Fruit fly (Drosophila melanogaster) whole organism, embryonic: ENCODE results near the gene Schip1.

Experiments used
- Aef1 ChIP-seq: fragments of 200-800 bp; sonication (Bioruptor generic); IDR thresholded peaks from 3 replicates; pipeline ENCODE4 v1.3.6; 2022; ENCODE audit warnings: missing biosample characterization, missing genetic modification characterization
- Awh ChIP-seq: fragments of 200-800 bp; sonication (Bioruptor generic); IDR thresholded peaks from 2 replicates; pipeline ENCODE4, ENCODE4 v1.3.6; 2022; ENCODE audit warnings: missing biosample characterization, missing genetic modification characterization
- Bgb ChIP-seq: fragments of 200-800 bp; sonication (Bioruptor generic); IDR thresholded peaks from 2 replicates; pipeline ENCODE4 v1.3.6; 2022; ENCODE audit warnings: missing biosample characterization, missing genetic modification characterization; ENCODE audit not compliant: partially characterized antibody
- CG1024 ChIP-seq: fragments of 200-800 bp; sonication (Bioruptor generic); IDR thresholded peaks from 2 replicates; pipeline ENCODE4 v1.3.6; 2022; ENCODE audit warnings: missing biosample characterization, missing genetic modification characterization
- CG10267 ChIP-seq: fragments of 200-800 bp; sonication (Bioruptor generic); optimal IDR thresholded peaks from 2 replicates; lab custom pipeline; 2018; ENCODE audit warnings: missing biosample characterization, mild to moderate bottlenecking, missing genetic modification characterization, moderate library complexity
- CG10654 ChIP-seq: fragments of 200-800 bp; sonication (Bioruptor generic); optimal IDR thresholded peaks from 2 replicates; lab custom pipeline; 2016; ENCODE audit warnings: missing biosample characterization, missing genetic modification characterization
- CG10959 ChIP-seq: fragments of 200-800 bp; sonication (Bioruptor generic); IDR thresholded peaks from 2 replicates; pipeline ENCODE4 v1.3.6; 2022; ENCODE audit warnings: missing biosample characterization, missing genetic modification characterization
- CG11085 ChIP-seq: fragments of 200-800 bp; sonication (Bioruptor generic); IDR thresholded peaks from 2 replicates; pipeline ENCODE4 v1.3.6; 2022; ENCODE audit warnings: missing biosample characterization, missing genetic modification characterization
- CG11456 ChIP-seq: fragments of 200-800 bp; sonication (Bioruptor generic); IDR thresholded peaks from 3 replicates; pipeline ENCODE4 v1.3.6; 2022; ENCODE audit warnings: missing biosample characterization, missing genetic modification characterization
- CG12219 ChIP-seq: fragments of 200-800 bp; sonication (Bioruptor generic); optimal IDR thresholded peaks from 3 replicates; lab custom pipeline; 2018; ENCODE audit warnings: missing biosample characterization, mild to moderate bottlenecking, missing genetic modification characterization
- CG12299 ChIP-seq: fragments of 200-800 bp; sonication (Bioruptor generic); optimal IDR thresholded peaks from 2 replicates; lab custom pipeline; 2018; ENCODE audit warnings: missing biosample characterization, mild to moderate bottlenecking, missing genetic modification characterization
- CG13775 ChIP-seq: fragments of 200-800 bp; sonication (Bioruptor generic); optimal IDR thresholded peaks from 3 replicates; lab custom pipeline; 2017; ENCODE audit warnings: missing biosample characterization, mild to moderate bottlenecking, missing genetic modification characterization
- CG15269 ChIP-seq: fragments of 200-800 bp; sonication (Bioruptor generic); optimal IDR thresholded peaks from 2 replicates; lab custom pipeline; 2018; ENCODE audit warnings: missing biosample characterization, mild to moderate bottlenecking, missing genetic modification characterization, moderate library complexity
- CG15514 ChIP-seq: fragments of 200-800 bp; sonication (Bioruptor generic); optimal IDR thresholded peaks from 3 replicates; lab custom pipeline; 2017; ENCODE audit warnings: missing biosample characterization, missing genetic modification characterization, mild to moderate bottlenecking, moderate library complexity, missing genetic modification reagents
- CG17568 ChIP-seq: fragments of 200-800 bp; sonication (Bioruptor generic); optimal IDR thresholded peaks from 2 replicates; lab custom pipeline; 2018; ENCODE audit warnings: missing biosample characterization, mild to moderate bottlenecking, missing genetic modification characterization, moderate library complexity
- CG18764 ChIP-seq: fragments of 200-800 bp; sonication (Bioruptor generic); optimal IDR thresholded peaks from 3 replicates; lab custom pipeline; 2016; ENCODE audit warnings: missing biosample characterization, missing genetic modification characterization
- CG31388 ChIP-seq: fragments of 200-800 bp; sonication (Bioruptor generic); optimal IDR thresholded peaks from 2 replicates; lab custom pipeline; 2016; ENCODE audit warnings: missing biosample characterization, missing genetic modification characterization
- CG32772 ChIP-seq: fragments of 200-800 bp; sonication (Bioruptor generic); IDR thresholded peaks from 2 replicates; pipeline ENCODE4 v1.3.6; 2022; ENCODE audit warnings: missing biosample characterization, missing genetic modification characterization
- CG34224 ChIP-seq: fragments of 200-800 bp; sonication (Bioruptor generic); IDR thresholded peaks from 3 replicates; pipeline ENCODE4 v1.3.6; 2022; ENCODE audit warnings: missing biosample characterization, missing genetic modification characterization; ENCODE audit not compliant: partially characterized antibody
- CG3838 ChIP-seq: fragments of 200-800 bp; sonication (Bioruptor generic); optimal IDR thresholded peaks from 3 replicates; lab custom pipeline; 2016; ENCODE audit warnings: missing biosample characterization, missing genetic modification characterization
- CG4360 ChIP-seq: fragments of 200-800 bp; sonication (Bioruptor generic); IDR thresholded peaks from 2 replicates; pipeline ENCODE4 v1.3.6; 2022; ENCODE audit warnings: missing biosample characterization, missing genetic modification characterization
- CG7271 ChIP-seq: fragments of 200-800 bp; sonication (Bioruptor generic); optimal IDR thresholded peaks from 2 replicates; lab custom pipeline; 2018; ENCODE audit warnings: missing biosample characterization, mild to moderate bottlenecking, missing genetic modification characterization, moderate library complexity
- Dp ChIP-seq: fragments of 200-800 bp; sonication (Bioruptor generic); optimal IDR thresholded peaks from 2 replicates; lab custom pipeline; 2018; ENCODE audit warnings: missing biosample characterization, mild to moderate bottlenecking, missing genetic modification characterization, moderate library complexity
- Hey ChIP-seq: fragments of 200-800 bp; sonication (Bioruptor generic); optimal IDR thresholded peaks from 3 replicates; lab custom pipeline; 2018; ENCODE audit warnings: missing biosample characterization, mild to moderate bottlenecking, missing genetic modification characterization
- Hr3 ChIP-seq: fragments of 200-800 bp; sonication (Bioruptor generic); optimal IDR thresholded peaks from 3 replicates; lab custom pipeline; 2016; ENCODE audit warnings: missing biosample characterization, missing genetic modification characterization
- Med ChIP-seq: fragments of 200-800 bp; sonication (Bioruptor generic); peaks from one replicate; lab custom pipeline; 2016; ENCODE audit warnings: missing biosample characterization, missing genetic modification characterization, mild to moderate bottlenecking, inconsistent platforms, moderate library complexity
- Nf-YC ChIP-seq: fragments of 200-800 bp; optimal IDR thresholded peaks from 3 replicates; lab custom pipeline; 2019; ENCODE audit warnings: missing biosample characterization, mild to moderate bottlenecking, missing genetic modification characterization, moderate library complexity
- Oli ChIP-seq: fragments of 200-800 bp; sonication (Bioruptor generic); optimal IDR thresholded peaks from 2 replicates; lab custom pipeline; 2018; ENCODE audit warnings: missing biosample characterization, mild to moderate bottlenecking, missing genetic modification characterization, moderate library complexity
- Six4 ChIP-seq: fragments of 200-800 bp; sonication (Bioruptor generic); optimal IDR thresholded peaks from 2 replicates; lab custom pipeline; 2016; ENCODE audit warnings: missing biosample characterization, missing genetic modification characterization
- Sox100B ChIP-seq: fragments of 200-800 bp; sonication (Bioruptor generic); optimal IDR thresholded peaks from 3 replicates; lab custom pipeline; 2018; ENCODE audit warnings: missing biosample characterization, mild to moderate bottlenecking, missing genetic modification characterization
- Sry-β ChIP-seq: fragments of 200-800 bp; sonication (Bioruptor generic); optimal IDR thresholded peaks from 2 replicates; lab custom pipeline; 2018; ENCODE audit warnings: missing biosample characterization, mild to moderate bottlenecking, missing genetic modification characterization, moderate library complexity
- Xrp1 ChIP-seq: fragments of 200-800 bp; sonication (Bioruptor generic); IDR thresholded peaks from 2 replicates; pipeline ENCODE4 v1.3.6; 2022; ENCODE audit warnings: missing biosample characterization, missing genetic modification characterization
- cg ChIP-seq: fragments of 200-800 bp; sonication (Bioruptor generic); optimal IDR thresholded peaks from 3 replicates; lab custom pipeline; 2019; ENCODE audit warnings: missing biosample characterization, mild to moderate bottlenecking, missing genetic modification characterization, moderate library complexity
- croc ChIP-seq: fragments of 200-800 bp; sonication (Bioruptor generic); conservative IDR thresholded peaks from 3 replicates; pipeline ENCODE4 v1.3.6; 2022; ENCODE audit warnings: missing biosample characterization, missing genetic modification characterization
- dm ChIP-seq: fragments of 200-800 bp; sonication (Bioruptor generic); optimal IDR thresholded peaks from 3 replicates; lab custom pipeline; 2016; ENCODE audit warnings: missing biosample characterization, missing genetic modification characterization
- esg ChIP-seq: fragments of 200-800 bp; sonication (Bioruptor generic); conservative IDR thresholded peaks from 2 replicates; pipeline ENCODE4 v1.3.6; 2022; ENCODE audit warnings: missing biosample characterization, missing genetic modification characterization
- fru ChIP-seq: fragments of >200 bp; optimal IDR thresholded peaks from 2 replicates; lab custom pipeline; 2017
- ham ChIP-seq: fragments of 200-800 bp; sonication (Bioruptor generic); IDR thresholded peaks from 2 replicates; pipeline ENCODE4 v1.3.6; 2022; ENCODE audit warnings: missing biosample characterization, missing genetic modification characterization
- hbn ChIP-seq: fragments of 200-800 bp; sonication (Bioruptor generic); IDR thresholded peaks from 2 replicates; pipeline ENCODE4 v1.3.6; 2022; ENCODE audit warnings: missing biosample characterization, missing genetic modification characterization; ENCODE audit not compliant: partially characterized antibody
- lbe ChIP-seq: fragments of 200-800 bp; sonication (Bioruptor generic); optimal IDR thresholded peaks from 2 replicates; lab custom pipeline; 2016; ENCODE audit warnings: missing biosample characterization, mild to moderate bottlenecking, missing genetic modification characterization
- maf-S ChIP-seq: fragments of 200-800 bp; sonication (Bioruptor generic); optimal IDR thresholded peaks from 2 replicates; lab custom pipeline; 2016; ENCODE audit warnings: missing biosample characterization, missing genetic modification characterization
- otp ChIP-seq: fragments of 200-800 bp; sonication (Bioruptor generic); IDR thresholded peaks from 3 replicates; pipeline ENCODE4, ENCODE4 v1.3.6; 2022; ENCODE audit warnings: missing biosample characterization, missing genetic modification characterization
- p53 ChIP-seq: fragments of 200-800 bp; sonication (Bioruptor generic); optimal IDR thresholded peaks from 2 replicates; lab custom pipeline; 2016; ENCODE audit warnings: missing biosample characterization, missing genetic modification characterization
- pfk ChIP-seq: fragments of 200-800 bp; sonication (Bioruptor generic); optimal IDR thresholded peaks from 2 replicates; lab custom pipeline; 2018; ENCODE audit warnings: missing biosample characterization, mild to moderate bottlenecking, missing genetic modification characterization, moderate library complexity
- pzg ChIP-seq: fragments of 200-800 bp; sonication (Bioruptor generic); optimal IDR thresholded peaks from 3 replicates; lab custom pipeline; 2018; ENCODE audit warnings: missing biosample characterization, mild to moderate bottlenecking, missing genetic modification characterization, moderate library complexity
- sens ChIP-seq: fragments of 200-800 bp; sonication (Bioruptor generic); peaks from one replicate; lab custom pipeline; 2016; ENCODE audit warnings: missing biosample characterization, missing genetic modification characterization
- shn ChIP-seq: fragments of 200-800 bp; sonication (Bioruptor generic); optimal IDR thresholded peaks from 3 replicates; lab custom pipeline; 2016; ENCODE audit warnings: missing biosample characterization, missing genetic modification characterization
- sim ChIP-seq: fragments of 200-800 bp; sonication (Bioruptor generic); IDR thresholded peaks from 2 replicates; pipeline ENCODE4 v1.3.6; 2022; ENCODE audit warnings: missing biosample characterization, missing genetic modification characterization
- sima ChIP-seq: fragments of 200-800 bp; sonication (Bioruptor generic); optimal IDR thresholded peaks from 2 replicates; lab custom pipeline; 2016; ENCODE audit warnings: missing biosample characterization, missing genetic modification characterization
- ssp ChIP-seq: fragments of 200-800 bp; sonication (Bioruptor generic); IDR thresholded peaks from 2 replicates; pipeline ENCODE4 v1.3.6; 2022; ENCODE audit warnings: missing biosample characterization, missing genetic modification characterization
- twi ChIP-seq: fragments of 200-800 bp; optimal IDR thresholded peaks from 2 replicates; lab custom pipeline; 2019; ENCODE audit warnings: missing biosample characterization, mild to moderate bottlenecking, missing genetic modification characterization, moderate library complexity
- wek ChIP-seq: fragments of 200-800 bp; sonication (Bioruptor generic); optimal IDR thresholded peaks from 3 replicates; lab custom pipeline; 2018; ENCODE audit warnings: missing biosample characterization, mild to moderate bottlenecking, missing genetic modification characterization, moderate library complexity
- yki ChIP-seq: fragments of >200 bp; optimal IDR thresholded peaks from 3 replicates; lab custom pipeline; 2018

The Schip1 gene

DNA sequence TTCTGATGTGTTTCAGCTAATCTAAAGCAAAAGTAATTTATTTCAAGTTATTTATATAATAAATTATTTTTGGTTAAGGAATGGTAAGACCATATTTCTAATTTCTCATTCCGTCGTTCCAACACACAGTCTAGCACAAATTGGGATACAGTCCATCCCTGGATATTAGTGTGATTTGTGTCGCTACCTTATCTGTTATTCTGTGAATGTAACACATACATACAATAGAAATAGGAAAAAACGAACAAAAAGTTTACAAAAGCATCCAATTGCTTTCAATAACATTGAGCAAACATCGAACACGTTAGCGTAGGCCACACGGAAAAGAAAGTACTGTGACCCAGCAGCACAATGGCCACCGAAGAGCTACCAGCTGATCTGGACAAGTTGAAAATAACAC is 35.6 kb upstream of the Schip1 start, which contains the start of gene CG5056 (continued):
- no peak for TF ChIP-seq Sox100B (GFP tag; lab: Kevin White, UChicago)
- no peak for TF ChIP-seq CG15269 (tag; lab: Kevin White, UChicago)
- peak; percentile 57 for TF ChIP-seq CG10267 (tag; lab: Kevin White, UChicago)
- no peak for TF ChIP-seq esg
- TF ChIP-seq Aef1 (GFP tag; lab: Robert Waterston, UW): no peak
- no peak for TF ChIP-seq CG3838 (GFP tag; lab: Kevin White, UChicago)
- TF ChIP-seq hbn (GFP tag; lab: Robert Waterston, UW): no peak
- TF ChIP-seq pfk (GFP tag; lab: Kevin White, UChicago): peak; percentile 95
- no peak for TF ChIP-seq croc
- TF ChIP-seq CG15514 (GFP tag; lab: Kevin White, UChicago): peak; percentile 31
- TF ChIP-seq CG34224 (GFP tag; lab: Robert Waterston, UW): no peak
- peak; percentile 78 for TF ChIP-seq Med (GFP tag; lab: Kevin White, UChicago)
- TF ChIP-seq Hr3: no peak
- TF ChIP-seq CG11456 (GFP tag; lab: Robert Waterston, UW): no peak
- no peak; the same call in 1 of the 2 replicates for TF ChIP-seq Bgb (GFP tag; lab: Robert Waterston, UW)
- TF ChIP-seq CG7271 (tag; lab: Kevin White, UChicago): peak; percentile 11
- no peak for TF ChIP-seq fru (lab: Kevin White, UChicago)
- TF ChIP-seq Oli (tag; lab: Kevin White, UChicago): no peak
- no peak for TF ChIP-seq Six4 (GFP tag; lab: Kevin White, UChicago)
- peak; percentile 39; the same call in 1 of the 2 replicates for TF ChIP-seq ssp (GFP tag; lab: Robert Waterston, UW)
- TF ChIP-seq dm (GFP tag; lab: Kevin White, UChicago): no peak
- no peak for TF ChIP-seq Hey (tag; lab: Kevin White, UChicago)
- no peak for TF ChIP-seq CG10654 (GFP tag; lab: Kevin White, UChicago)
- no peak for TF ChIP-seq CG17568 (GFP tag; lab: Kevin White, UChicago)
- no peak for TF ChIP-seq twi
- TF ChIP-seq Dp: peak; percentile 36
- no peak for TF ChIP-seq ham
- no peak for TF ChIP-seq CG18764
- no peak for TF ChIP-seq CG4360
- no peak for TF ChIP-seq maf-S
- no peak for TF ChIP-seq CG10959 (GFP tag; lab: Robert Waterston, UW)
- peak; percentile 64 for TF ChIP-seq cg
- TF ChIP-seq CG11085 (GFP tag; lab: Robert Waterston, UW): no peak
- peak; percentile 53 for TF ChIP-seq Nf-YC (tag; lab: Kevin White, UChicago)
- no peak for TF ChIP-seq CG12219 (GFP tag; lab: Kevin White, UChicago)
- no peak for TF ChIP-seq wek
- no peak for TF ChIP-seq sima
- no peak for TF ChIP-seq otp (GFP tag; lab: Robert Waterston, UW)
- TF ChIP-seq p53 (GFP tag; lab: Kevin White, UChicago): no peak
- peak; percentile 49 for TF ChIP-seq sens (GFP tag; lab: Kevin White, UChicago)
- TF ChIP-seq Sry-β: peak; percentile 50
- peak; percentile 88 for TF ChIP-seq pzg (GFP tag; lab: Kevin White, UChicago)
- no peak for TF ChIP-seq CG32772
- TF ChIP-seq CG12299: no peak
- peak; percentile 17; the same call in 1 of the 2 replicates for TF ChIP-seq Xrp1 (GFP tag; lab: Robert Waterston, UW)
- TF ChIP-seq CG31388 (GFP tag; lab: Kevin White, UChicago): no peak
- TF ChIP-seq Awh (GFP tag; lab: Robert Waterston, UW): no peak
- TF ChIP-seq CG13775: no peak
- no peak for TF ChIP-seq sim (GFP tag; lab: Robert Waterston, UW)
- no peak for TF ChIP-seq yki (lab: Kevin White, UChicago)
- peak; percentile 21 for TF ChIP-seq lbe
- no peak for TF ChIP-seq shn (GFP tag; lab: Kevin White, UChicago)
- TF ChIP-seq CG1024 (GFP tag; lab: Robert Waterston, UW): peak; percentile 93
